Worm (Caenorhabditis elegans): Measurements from ENCODE around the gene C38D4.7.

The C38D4.7 gene

DNA sequence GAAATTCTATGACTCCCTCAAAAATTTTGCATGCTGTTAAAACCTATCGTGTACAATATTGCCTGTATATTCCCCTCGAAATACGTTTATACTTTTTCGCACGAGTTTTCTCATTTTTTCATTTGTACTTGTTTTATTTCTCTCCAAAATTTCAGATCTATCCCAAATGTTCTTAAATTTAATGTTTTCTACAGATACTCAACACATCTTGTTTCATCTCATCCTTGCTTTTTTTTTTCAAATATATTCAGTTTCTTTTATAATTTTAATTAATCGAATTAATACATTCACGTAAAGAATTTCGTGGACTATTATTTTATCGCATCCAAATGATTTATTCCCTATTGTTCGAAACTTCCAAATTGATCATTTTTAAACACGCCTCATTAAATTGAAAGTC, 43.8 kb upstream of the C38D4.7 start, which contains the start of gene C35D10.8:
Gene C35D10.8, plus strand, starts transcription at position 301 of the 400 bp plus-strand sequence.
- TF ChIP-seq hmg-20 (GFP tag; IDR thresholded peaks at IDR 0.05) (no peak), die-1 (tag; optimal IDR thresholded peaks at IDR 0.05) (no peak)

DNA sequence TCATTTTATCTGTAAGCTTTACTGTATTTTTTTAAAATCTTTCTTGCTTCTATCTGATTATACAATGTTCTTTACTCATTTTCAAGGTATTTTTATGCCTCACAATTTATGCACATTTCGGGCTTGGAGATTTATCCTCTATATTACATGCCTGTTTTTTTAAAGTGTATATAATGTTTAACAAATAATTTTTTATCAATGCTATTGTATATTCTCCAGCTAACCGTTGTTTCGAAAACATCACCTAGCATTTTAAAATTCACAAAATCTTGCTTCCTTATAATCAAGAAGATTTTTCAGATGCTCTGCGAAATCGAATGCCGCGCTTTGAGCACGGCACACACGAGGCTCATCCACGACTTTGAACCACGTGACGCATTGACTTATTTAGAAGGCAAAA, 40.9 kb upstream of the C38D4.7 start, which contains the start of gene ced-4:
Gene ced-4, plus strand, starts transcription at position 301 of the 400 bp plus-strand sequence.
- TF ChIP-seq ztf-22 (GFP tag; optimal IDR thresholded peaks at IDR 0.05): no peak
- 0 out of 2 replicates have a peak, but pooled peaks have one; percentile 32 for TF ChIP-seq madf-3 (GFP tag; IDR thresholded peaks at IDR 0.05)
- TF ChIP-seq aptf-2 (GFP tag; conservative IDR thresholded peaks at IDR 0.05): no peak
- TF ChIP-seq hsf-1 (GFP tag; IDR thresholded peaks at IDR 0.05): no peak
- no peak for TF ChIP-seq zim-3 (tag; optimal IDR thresholded peaks at IDR 0.05)
- no peak for TF ChIP-seq athp-1 (tag; optimal IDR thresholded peaks at IDR 0.05)
- TF ChIP-seq unc-62 (GFP tag; optimal IDR thresholded peaks at IDR 0.05): no peak
- peak in 1 of 3 experiments; percentile 1 for TF ChIP-seq lin-35 (GFP tag; optimal IDR thresholded peaks at IDR 0.05)
- no peak for TF ChIP-seq snpc-1.3 (tag; optimal IDR thresholded peaks at IDR 0.05; ENCODE audit: insufficient read depth)

DNA sequence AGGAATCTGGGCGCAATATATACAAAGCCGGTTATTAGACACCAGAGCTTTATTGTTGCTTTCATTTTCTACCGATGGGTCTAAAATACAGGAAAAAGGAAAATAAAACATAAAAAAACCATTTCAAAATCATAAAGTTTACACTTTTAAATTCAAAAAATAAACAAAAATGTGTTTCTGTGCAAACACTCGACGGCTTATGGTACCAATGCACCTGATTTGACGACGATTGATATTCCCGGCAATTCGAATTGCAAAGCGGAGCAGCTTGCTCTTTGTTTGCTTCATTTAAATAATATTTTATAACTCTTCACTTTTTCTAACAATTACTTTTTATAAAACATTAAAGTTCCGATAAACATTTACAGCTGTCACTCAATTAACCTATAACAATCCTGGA, 39.0 kb upstream of the C38D4.7 start, which contains the start of gene F26A1.1:
Gene F26A1.1, plus strand, starts transcription at position 369 of the 400 bp plus-strand sequence.
- no peak for TF ChIP-seq ceh-79 (tag; optimal IDR thresholded peaks at IDR 0.05)
- no peak for TF ChIP-seq zim-3 (tag; optimal IDR thresholded peaks at IDR 0.05)
- peak; percentile 21 for TF ChIP-seq lin-54 (GFP tag; optimal IDR thresholded peaks at IDR 0.05)
- peak; percentile 14 for TF ChIP-seq dpl-1 (GFP tag; optimal IDR thresholded peaks at IDR 0.05)
- no peak for TF ChIP-seq him-1 (tag; optimal IDR thresholded peaks at IDR 0.05)
- peak; percentile 4 for TF ChIP-seq efl-1 (GFP tag; optimal IDR thresholded peaks at IDR 0.05)
- peak in 1 of 3 experiments; percentile 29 for TF ChIP-seq lin-35 (GFP tag; optimal IDR thresholded peaks at IDR 0.05)
- TF ChIP-seq lsl-1 (GFP tag; optimal IDR thresholded peaks at IDR 0.05): peak; percentile 43

DNA sequence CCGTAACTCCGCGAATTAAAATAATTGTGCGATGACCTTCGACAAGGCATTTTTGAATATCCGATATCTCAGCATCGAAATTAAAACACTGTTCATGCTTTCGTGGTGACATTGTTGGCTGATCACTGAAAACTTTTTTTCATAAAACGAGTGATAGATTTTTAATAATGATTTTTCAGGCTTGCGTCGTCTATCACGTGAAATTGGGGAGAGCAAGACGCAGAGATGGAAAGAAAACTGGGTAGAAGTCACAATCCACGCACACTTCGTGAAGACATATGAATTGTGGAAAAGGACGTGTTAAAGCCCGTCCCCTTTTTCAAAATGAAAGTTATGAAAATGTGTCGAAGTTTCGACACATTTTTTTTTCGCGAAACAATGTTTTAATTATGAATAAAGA, 38.6 kb upstream of the C38D4.7 start, which contains the start of gene nonu-1:
Gene nonu-1, minus strand, starts transcription at position 169 of the 400 bp plus-strand sequence.
- TF ChIP-seq F52B5.7 (tag; optimal IDR thresholded peaks at IDR 0.05) (no peak), madf-8 (GFP tag; conservative IDR thresholded peaks at IDR 0.05) (no peak), B0261.1 (tag; optimal IDR thresholded peaks at IDR 0.05) (no peak), let-607 (tag; optimal IDR thresholded peaks at IDR 0.05) (peak in 1 of 2 experiments; percentile 25), attf-3 (GFP tag; conservative IDR thresholded peaks at IDR 0.05) (no peak), attf-5 (GFP tag; optimal IDR thresholded peaks at IDR 0.05) (peak; percentile 37), bed-2 (GFP tag; IDR thresholded peaks at IDR 0.05) (no peak), dpl-1 (GFP tag; optimal IDR thresholded peaks at IDR 0.05) (no peak), ceh-27 (GFP tag; optimal IDR thresholded peaks at IDR 0.05) (no peak), hmg-1.2 (GFP tag; IDR thresholded peaks at IDR 0.05) (peak; percentile 32; the same call in 1 of the 2 replicates), snpc-3.4 (tag; optimal IDR thresholded peaks at IDR 0.05) (no peak)

DNA sequence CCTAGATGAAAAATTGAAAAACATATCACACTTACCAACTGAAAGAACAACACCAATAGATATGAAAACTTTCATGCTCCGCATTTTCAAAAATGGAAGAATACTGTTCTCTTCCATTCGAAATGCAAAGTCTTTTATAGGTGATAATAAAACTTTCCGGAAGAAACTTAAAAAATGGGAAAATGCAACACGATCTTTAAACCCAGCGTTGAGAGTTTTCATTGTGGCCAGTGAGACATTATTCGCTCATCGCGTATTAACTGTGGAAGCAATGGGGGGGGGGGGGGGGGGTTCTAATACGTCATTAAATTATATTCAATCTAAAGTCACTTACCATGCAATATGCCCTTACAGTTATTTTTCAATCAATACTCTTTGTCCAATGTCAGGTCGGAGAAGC, 33.2 kb upstream of the C38D4.7 start, which contains the start of the genes clec-157 and fkh-5:
Gene clec-157, minus strand, starts transcription at position 101 of the 400 bp plus-strand sequence.
Gene fkh-5, plus strand, starts transcription at position 336 of the 400 bp plus-strand sequence.
- TF ChIP-seq B0035.1 (tag; optimal IDR thresholded peaks at IDR 0.05) (no peak), tbp1 (GFP tag; optimal IDR thresholded peaks at IDR 0.05) (no peak), F52B5.7 (tag; optimal IDR thresholded peaks at IDR 0.05) (no peak), die-1 (tag; optimal IDR thresholded peaks at IDR 0.05) (no peak), dpl-1 (GFP tag; optimal IDR thresholded peaks at IDR 0.05) (no peak), mcd-1 (GFP tag; IDR thresholded peaks at IDR 0.05) (no peak), snpc-1.1 (tag; optimal IDR thresholded peaks at IDR 0.05; ENCODE audit: insufficient read depth) (no peak), hsf-1 (GFP tag; IDR thresholded peaks at IDR 0.05) (no peak), F49E8.2 (tag; optimal IDR thresholded peaks at IDR 0.05; ENCODE audit: insufficient read depth) (no peak), nfya-1 (tag; optimal IDR thresholded peaks at IDR 0.05; ENCODE audit: borderline replicate concordance, insufficient read depth) (no peak), zfh-2 (GFP tag; conservative IDR thresholded peaks at IDR 0.05) (no peak), zim-3 (tag; optimal IDR thresholded peaks at IDR 0.05) (no peak), ztf-22 (GFP tag; optimal IDR thresholded peaks at IDR 0.05) (no peak), ZK185.1 (tag; optimal IDR thresholded peaks at IDR 0.05; ENCODE audit: poor library complexity, severe bottlenecking) (no peak), lin-26 (GFP tag; IDR thresholded peaks at IDR 0.05) (no peak)
